Fruit fly (Drosophila melanogaster) whole organism, embryonic: ENCODE measurements around the gene CBP.

Source experiments
- Bdp1 ChIP-seq: fragments of 200-800 bp; sonication (Bioruptor generic); optimal IDR thresholded peaks from 3 replicates; lab custom pipeline; 2016; ENCODE audit warnings: missing biosample characterization, missing genetic modification characterization
- HLH3B ChIP-seq: fragments of 200-800 bp; sonication (Bioruptor generic); IDR thresholded peaks from 2 replicates; pipeline ENCODE4 v1.3.6; 2022; ENCODE audit warnings: missing biosample characterization, missing genetic modification characterization
- insv ChIP-seq, 2 experiments: fragments of 200-800 bp; sonication (Bioruptor generic); optimal IDR thresholded peaks; 3 replicates each; lab custom pipeline; 2016 to 2018; ENCODE audit warnings: missing biosample characterization in 2 of 2, missing genetic modification characterization in 2 of 2

dm6 chrX:7358496-7358895, 21.3 kb downstream of the CBP start, which contains the start of gene CG1999:
- TF ChIP-seq HLH3B (GFP tag; lab: Robert Waterston, UW) (no peak), Bdp1 (GFP tag; lab: Kevin White, UChicago) (no peak), insv (GFP tag; optimal IDR thresholded peaks at IDR 0.05; lab: Kevin White, UChicago) (no peak)
